Worm (Caenorhabditis elegans): ENCODE measurements around the gene rpb-6.

DNA sequence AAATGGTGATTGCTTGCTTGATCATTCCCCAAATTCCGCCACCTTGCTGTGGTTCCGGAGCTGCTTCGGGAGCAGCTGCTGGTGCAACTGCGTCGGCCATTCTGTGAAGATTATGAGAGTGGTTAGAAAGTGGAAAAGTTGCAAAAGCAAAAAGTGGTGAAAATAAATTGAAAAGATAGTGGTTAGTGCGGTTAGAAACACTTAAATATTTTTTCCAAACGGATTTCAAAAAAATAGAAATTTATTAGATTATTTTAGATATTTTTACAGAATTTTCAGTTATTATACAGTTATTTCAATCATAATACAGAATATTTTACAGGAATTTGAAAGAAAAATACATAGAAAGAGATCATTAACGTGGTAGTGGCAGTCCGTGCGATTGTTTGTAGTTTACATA is 41.6 kb upstream of the rpb-6 start, which contains the start of gene R166.2:
- TF ChIP-seq aly-2 (tag; optimal IDR thresholded peaks at IDR 0.05) = no peak
- no peak for TF ChIP-seq nhr-25 (tag; optimal IDR thresholded peaks at IDR 0.05; ENCODE audit: borderline replicate concordance, insufficient read depth)
- TF ChIP-seq dmd-9 (GFP tag; IDR thresholded peaks at IDR 0.05) = no peak
- no peak for TF ChIP-seq attf-4 (tag; optimal IDR thresholded peaks at IDR 0.05)
- TF ChIP-seq ztf-11 (tag; optimal IDR thresholded peaks at IDR 0.05) = no peak
- TF ChIP-seq mdl-1 (tag; optimal IDR thresholded peaks at IDR 0.05) = no peak
- no peak for TF ChIP-seq nhr-6 (tag; optimal IDR thresholded peaks at IDR 0.05)
